Fruit fly (Drosophila melanogaster) whole organism, larva: ENCODE measurements around the gene Rrp1.

Source experiments
- noc ChIP-seq: fragments of 200-800 bp; sonication (Bioruptor generic); optimal IDR thresholded peaks from 3 replicates; lab custom pipeline; 2019; ENCODE audit warnings: missing biosample characterization, mild to moderate bottlenecking, missing genetic modification characterization, moderate library complexity

Gene Rrp1

DNA sequence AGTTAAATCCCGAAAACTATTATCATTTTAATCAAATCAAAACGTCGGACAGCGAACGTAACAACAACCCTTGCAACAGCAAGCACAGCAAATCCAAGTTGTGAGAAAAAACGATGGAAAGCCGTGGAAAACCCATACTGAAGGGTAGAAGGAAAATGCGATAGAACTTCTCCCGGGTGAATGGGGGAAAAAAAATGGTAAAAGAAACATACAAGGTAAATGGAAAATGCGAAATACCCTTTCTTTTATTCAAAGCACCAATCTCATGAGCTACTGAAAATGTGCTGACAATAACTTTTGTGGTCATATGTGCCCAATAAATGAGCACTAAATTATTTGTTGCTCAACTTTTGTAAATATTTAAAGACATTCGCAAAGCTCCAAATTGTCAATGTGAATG, 32.6 kb downstream of the Rrp1 start:
- no peak for TF ChIP-seq noc (tag; lab: Kevin White, UChicago)

DNA sequence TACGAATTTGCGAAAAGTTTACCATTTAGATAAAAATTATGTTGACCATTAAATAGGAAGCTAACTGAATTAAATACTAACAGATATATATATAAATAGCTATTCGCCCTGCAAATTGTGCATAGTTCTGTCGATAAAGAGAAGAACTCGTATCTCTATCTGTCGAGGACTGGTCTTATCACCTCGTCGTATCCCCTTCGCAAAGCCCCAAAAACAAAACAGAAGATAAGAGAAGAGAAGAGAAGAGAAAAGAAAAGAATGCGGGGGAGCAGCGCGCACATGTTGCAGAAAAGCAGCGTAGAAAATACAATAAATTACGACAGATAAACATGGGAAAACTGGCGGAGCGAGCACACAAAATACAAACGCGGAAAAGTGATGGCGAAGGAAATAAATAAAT, 36.6 kb downstream of the Rrp1 start:
- no peak for TF ChIP-seq noc (tag; lab: Kevin White, UChicago)

DNA sequence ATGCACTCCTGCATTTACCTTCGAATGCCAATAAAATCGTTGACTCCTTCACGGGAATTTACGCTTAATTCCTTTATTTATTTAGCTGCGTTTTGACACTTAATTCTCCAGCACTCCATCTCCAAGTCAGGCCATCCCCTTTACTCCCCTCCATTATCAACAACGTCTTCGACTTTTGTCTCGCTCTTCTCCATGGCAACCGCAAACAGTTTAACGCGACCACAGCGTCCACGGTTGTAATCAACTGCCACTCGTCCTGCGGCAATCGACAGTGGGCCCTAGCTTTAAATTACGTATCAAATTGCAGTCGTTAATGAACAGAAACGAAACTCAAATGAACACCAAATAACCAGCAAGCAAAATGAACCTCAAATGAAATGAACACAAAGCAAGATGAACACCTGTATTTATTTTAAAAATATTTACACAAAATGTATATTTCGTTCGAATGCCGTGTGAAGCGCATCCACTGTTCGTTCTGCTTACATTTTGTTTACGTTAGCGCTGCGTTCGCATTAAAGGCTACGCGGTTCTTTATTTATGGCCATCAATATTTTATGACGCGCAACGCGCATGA, 40.7 kb downstream of the Rrp1 start:
- TF ChIP-seq noc (tag; lab: Kevin White, UChicago) = no peak

DNA sequence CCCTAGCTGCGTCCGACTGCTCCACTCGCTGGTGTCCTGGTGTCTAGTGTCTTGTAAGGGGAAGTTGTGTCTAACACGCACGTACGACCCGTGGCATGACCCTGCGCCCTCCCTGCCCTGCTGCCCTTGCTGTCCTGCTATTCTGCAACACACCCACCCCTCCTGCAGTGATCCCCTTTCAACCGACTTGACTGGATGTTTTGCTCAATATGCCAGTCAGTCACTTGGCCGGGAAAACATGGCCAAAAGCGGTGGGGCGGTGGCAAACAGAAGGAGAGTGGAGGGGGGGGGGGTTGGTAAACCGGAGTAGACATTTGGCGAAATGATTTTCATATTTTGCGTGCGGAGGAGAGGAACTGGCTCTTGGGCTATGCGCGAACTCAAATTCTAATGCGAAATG, 41.7 kb downstream of the Rrp1 start:
- TF ChIP-seq noc (tag; lab: Kevin White, UChicago) = no peak

DNA sequence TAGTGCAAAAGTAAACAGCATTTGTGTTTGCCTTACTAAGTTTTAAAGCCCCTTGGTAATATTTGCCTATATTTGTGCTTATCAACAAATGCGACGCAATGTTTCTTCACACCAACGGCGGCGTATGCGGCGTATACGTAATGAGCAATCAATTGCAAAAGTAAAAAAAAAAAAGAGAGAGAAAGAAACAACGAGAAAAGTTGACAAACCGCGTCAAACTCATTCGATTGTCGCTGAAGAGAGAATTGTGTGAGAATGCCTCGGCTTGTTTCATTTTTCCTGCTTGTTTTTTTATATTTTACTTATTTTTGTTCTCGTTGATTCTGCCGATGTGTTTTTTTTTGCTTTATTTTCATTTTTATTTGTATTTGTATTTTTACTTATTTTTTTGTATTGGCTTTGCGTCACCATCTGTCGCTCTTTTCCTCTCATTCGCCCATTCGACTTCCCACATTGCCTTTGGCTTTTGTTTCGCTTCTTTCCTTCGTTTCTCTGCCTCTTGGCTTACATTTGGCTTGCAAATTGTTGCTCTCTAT, 48.0 kb downstream of the Rrp1 start:
- TF ChIP-seq noc (tag; lab: Kevin White, UChicago) = no peak

DNA sequence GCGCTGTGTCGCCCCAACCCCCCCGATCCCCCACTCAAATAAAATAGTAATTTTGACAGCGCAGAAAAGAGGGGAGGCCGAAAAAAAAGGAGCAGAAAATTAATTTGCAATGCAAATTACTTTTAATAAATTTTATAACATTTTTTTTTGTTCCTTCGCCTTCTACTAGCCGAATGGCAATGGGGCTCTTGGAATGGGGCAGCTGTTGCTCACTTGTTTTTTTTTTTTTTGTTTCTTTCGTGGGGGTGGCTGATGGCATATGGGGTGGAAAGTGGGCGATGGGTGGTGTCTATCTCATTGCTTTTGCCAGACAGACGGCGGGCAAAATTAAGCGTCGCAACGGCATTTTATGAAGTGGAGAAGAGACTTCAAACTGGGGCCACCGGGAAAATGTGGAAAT, 51.7 kb downstream of the Rrp1 start:
- TF ChIP-seq noc (tag; lab: Kevin White, UChicago) = no peak
